Worm (Caenorhabditis elegans) whole organism, L4 larva: ENCODE results near the gene lys-6.

ENCODE experiments used
- F37D6.2 ChIP-seq: sonication (generic microtip); optimal IDR thresholded peaks from 2 replicates; lab custom pipeline; 2016; ENCODE audit warnings: mild to moderate bottlenecking, missing genetic modification characterization, missing compliant biosample characterization
- F44E2.7 ChIP-seq: fragments of 200-800 bp; sonication (Bioruptor generic); IDR thresholded peaks from 2 replicates; pipeline ENCODE4 v2.1.2; 2022; ENCODE audit warnings: missing genetic modification characterization, missing compliant biosample characterization
- Y105C5A.15 ChIP-seq: fragments of 200-800 bp; sonication (Bioruptor generic); IDR thresholded peaks from 2 replicates; pipeline ENCODE4 v1.3.6; 2022; ENCODE audit warnings: missing genetic modification characterization, missing compliant biosample characterization
- Y48G9A.11 ChIP-seq: fragments of 200-800 bp; sonication (Bioruptor generic); IDR thresholded peaks from 2 replicates; pipeline ENCODE4 v1.3.6; 2022; ENCODE audit warnings: missing genetic modification reagents, missing genetic modification characterization, missing compliant biosample characterization
- ZK546.5 ChIP-seq, 2 experiments: sonication (generic microtip); optimal IDR thresholded peaks; 2 replicates each; lab custom pipeline; 2017; ENCODE audit warnings: missing biosample characterization in 2 of 2, missing genetic modification characterization in 2 of 2
- attf-4 ChIP-seq: sonication (generic microtip); optimal IDR thresholded peaks from 3 replicates; lab custom pipeline; 2017; ENCODE audit warnings: missing biosample characterization, missing genetic modification characterization
- ceh-20 ChIP-seq: fragments of 200-800 bp; sonication (Bioruptor generic); IDR thresholded peaks from 2 replicates; pipeline ENCODE4 v1.3.6; 2022; ENCODE audit warnings: missing genetic modification reagents, missing genetic modification characterization, missing compliant biosample characterization
- ceh-44 ChIP-seq: fragments of 200-800 bp; sonication (Bioruptor generic); IDR thresholded peaks from 2 replicates; pipeline ENCODE4 v1.3.6; 2022; ENCODE audit warnings: missing genetic modification reagents, missing genetic modification characterization, missing compliant biosample characterization
- ces-1 ChIP-seq: fragments of 150-350 bp; sonication (generic microtip); optimal IDR thresholded peaks from 4 replicates; lab custom pipeline; 2014; ENCODE audit warnings: missing biosample characterization, missing genetic modification reagents, missing genetic modification characterization
- daf-16 ChIP-seq, 3 experiments: sonication (generic microtip); optimal IDR thresholded peaks; 2 replicates each; lab custom pipeline; 2016 to 2017; ENCODE audit warnings: missing genetic modification characterization in 3 of 3, missing genetic modification reagents in 3 of 3, mild to moderate bottlenecking in 2 of 3, missing compliant biosample characterization in 2 of 3, missing biosample characterization in 1 of 3, moderate library complexity in 1 of 3
- dmd-6 ChIP-seq: fragments of 200-800 bp; sonication (Bioruptor generic); IDR thresholded peaks from 2 replicates; pipeline ENCODE4 v1.3.6; 2022; ENCODE audit warnings: missing genetic modification reagents, missing genetic modification characterization, missing compliant biosample characterization
- dmd-8 ChIP-seq: fragments of 200-800 bp; sonication (Bioruptor generic); IDR thresholded peaks from 2 replicates; pipeline ENCODE4 v1.3.6; 2022; ENCODE audit warnings: missing genetic modification characterization, missing compliant biosample characterization
- dmd-9 ChIP-seq: fragments of 200-800 bp; sonication (Bioruptor generic); IDR thresholded peaks from 2 replicates; pipeline ENCODE4 v1.3.6; 2022; ENCODE audit warnings: missing genetic modification reagents, missing genetic modification characterization, missing compliant biosample characterization
- dve-1 ChIP-seq: sonication (generic microtip); optimal IDR thresholded peaks from 2 replicates; lab custom pipeline; 2017; ENCODE audit warnings: antibody characterized with exemption, mild to moderate bottlenecking, missing genetic modification characterization, missing compliant biosample characterization; ENCODE audit not compliant: insufficient read depth
- egl-27 ChIP-seq: sonication (generic microtip); optimal IDR thresholded peaks from 3 replicates; lab custom pipeline; 2017; ENCODE audit warnings: missing biosample characterization, missing genetic modification reagents, missing genetic modification characterization
- egl-43 ChIP-seq: fragments of 200-800 bp; sonication (Bioruptor generic); IDR thresholded peaks from 2 replicates; pipeline ENCODE4 v1.3.6; 2022; ENCODE audit warnings: missing genetic modification reagents, missing genetic modification characterization, missing compliant biosample characterization
- fos-1 ChIP-seq: fragments of 150-350 bp; optimal IDR thresholded peaks from 2 replicates; lab custom pipeline; 2014; ENCODE audit warnings: missing biosample characterization, missing genetic modification characterization
- hlh-11 ChIP-seq: fragments of 200-800 bp; sonication (Bioruptor generic); optimal IDR thresholded peaks from 2 replicates; lab custom pipeline; 2018; ENCODE audit warnings: mild to moderate bottlenecking, missing genetic modification characterization, missing compliant biosample characterization
- hlh-30 ChIP-seq: sonication (generic microtip); optimal IDR thresholded peaks from 2 replicates; lab custom pipeline; 2017; ENCODE audit warnings: antibody characterized with exemption, mild to moderate bottlenecking, missing genetic modification characterization, missing compliant biosample characterization; ENCODE audit not compliant: insufficient read depth
- hmg-1.1 ChIP-seq: fragments of 200-800 bp; sonication (Bioruptor generic); IDR thresholded peaks from 2 replicates; pipeline ENCODE4 v1.3.6; 2022; ENCODE audit warnings: missing genetic modification reagents, missing genetic modification characterization, missing compliant biosample characterization
- lir-3 ChIP-seq: sonication (generic microtip); optimal IDR thresholded peaks from 2 replicates; lab custom pipeline; 2016; ENCODE audit warnings: mild to moderate bottlenecking, missing genetic modification characterization, missing compliant biosample characterization
- lsy-2 ChIP-seq, 2 experiments: fragments of 150-350 bp in 1 of 2; sonication (generic microtip) in 1 of 2; optimal IDR thresholded peaks; 2 replicates each; lab custom pipeline; 2014 to 2017; ENCODE audit warnings: missing biosample characterization in 2 of 2, missing genetic modification characterization in 2 of 2
- madf-9 ChIP-seq: fragments of 200-800 bp; sonication (Bioruptor generic); conservative IDR thresholded peaks from 2 replicates; pipeline ENCODE4 v1.3.6; 2022; ENCODE audit warnings: missing genetic modification reagents, missing genetic modification characterization, missing compliant biosample characterization
- mdl-1 ChIP-seq, 2 experiments: fragments of 150-350 bp in 1 of 2; sonication (generic microtip) in 1 of 2; optimal IDR thresholded peaks; 2 replicates each; lab custom pipeline; 2014 to 2017; ENCODE audit warnings: missing biosample characterization in 2 of 2, missing genetic modification characterization in 2 of 2
- mep-1 ChIP-seq: fragments of 150-350 bp; sonication (generic microtip); optimal IDR thresholded peaks from 3 replicates; lab custom pipeline; 2014; ENCODE audit warnings: missing biosample characterization, missing genetic modification characterization
- mes-2 ChIP-seq: sonication (generic microtip); optimal IDR thresholded peaks from 2 replicates; lab custom pipeline; 2016; ENCODE audit warnings: missing genotype, mild to moderate bottlenecking, missing genetic modification characterization, missing compliant biosample characterization; ENCODE audit not compliant: poor library complexity, severe bottlenecking
- mxl-3 ChIP-seq: fragments of 200-800 bp; sonication (Bioruptor generic); optimal IDR thresholded peaks from 2 replicates; lab custom pipeline; 2018; ENCODE audit warnings: mild to moderate bottlenecking, missing genetic modification characterization, missing compliant biosample characterization
- nhr-102 ChIP-seq: sonication (generic microtip); optimal IDR thresholded peaks from 2 replicates; lab custom pipeline; 2016; ENCODE audit warnings: mild to moderate bottlenecking, missing genetic modification characterization, moderate library complexity, missing compliant biosample characterization
- nhr-28 ChIP-seq: fragments of 150-350 bp; optimal IDR thresholded peaks from 2 replicates; lab custom pipeline; 2014; ENCODE audit warnings: missing biosample characterization, missing genetic modification characterization
- nhr-6 ChIP-seq: fragments of 150-350 bp; optimal IDR thresholded peaks from 2 replicates; lab custom pipeline; 2014; ENCODE audit warnings: missing biosample characterization, missing genetic modification characterization
- php-3 ChIP-seq: fragments of 200-800 bp; sonication (Bioruptor generic); IDR thresholded peaks from 2 replicates; pipeline ENCODE4 v1.3.6; 2022; ENCODE audit warnings: missing genetic modification reagents, missing genetic modification characterization, missing compliant biosample characterization
- set-16 ChIP-seq: fragments of 200-800 bp; sonication (Bioruptor generic); IDR thresholded peaks from 2 replicates; pipeline ENCODE4 v1.3.6; 2022; ENCODE audit warnings: missing genetic modification reagents, missing genetic modification characterization, missing compliant biosample characterization
- snpc-4 ChIP-seq: fragments of 150-350 bp; optimal IDR thresholded peaks from 2 replicates; lab custom pipeline; 2014; ENCODE audit warnings: missing biosample characterization, missing genetic modification characterization
- spr-3 ChIP-seq: fragments of 200-800 bp; sonication (Bioruptor generic); optimal IDR thresholded peaks from 2 replicates; lab custom pipeline; 2018; ENCODE audit warnings: mild to moderate bottlenecking, missing genetic modification characterization, missing compliant biosample characterization
- vab-7 ChIP-seq: fragments of 200-800 bp; sonication (Bioruptor generic); IDR thresholded peaks from 2 replicates; pipeline ENCODE4 v1.3.6; 2022; ENCODE audit warnings: missing genetic modification reagents, missing genetic modification characterization, missing compliant biosample characterization
- zfp-3 ChIP-seq: fragments of 200-800 bp; sonication (Bioruptor generic); conservative IDR thresholded peaks from 2 replicates; pipeline ENCODE4 v1.3.6; 2022; ENCODE audit warnings: missing genetic modification reagents, missing genetic modification characterization, missing compliant biosample characterization
- ztf-11 ChIP-seq: fragments of 150-350 bp; optimal IDR thresholded peaks from 2 replicates; lab custom pipeline; 2014; ENCODE audit warnings: missing biosample characterization, missing genetic modification characterization

lys-6 gene

DNA sequence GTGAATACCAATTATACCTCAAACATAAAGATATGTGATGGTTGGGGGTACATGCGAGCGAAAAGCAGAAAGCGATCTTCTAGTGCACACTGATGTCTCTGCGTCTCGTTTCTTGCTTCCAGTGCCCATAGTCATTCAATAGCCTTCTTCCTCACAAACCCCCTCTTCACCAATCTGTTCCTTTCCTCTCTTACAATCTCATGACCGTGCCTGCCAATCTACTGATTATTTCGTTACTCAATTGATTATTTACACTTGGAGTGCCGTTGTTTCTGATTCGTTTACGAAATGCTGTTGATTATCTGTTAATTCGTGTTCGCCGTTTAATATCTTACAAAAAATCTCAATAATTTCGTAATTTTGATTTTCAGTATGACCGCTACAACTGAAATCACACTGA lies 42.9 kb downstream of the lys-6 start:
- TF ChIP-seq daf-16 (GFP tag; optimal IDR thresholded peaks at IDR 0.05; lab: Kevin White, UChicago) (no peak), daf-16 (tag; optimal IDR thresholded peaks at IDR 0.05; lab: Kevin White, UChicago) (peak; percentile 25), dve-1 (tag; lab: Kevin White, UChicago) (peak; percentile 15), fos-1 (tag; lab: Kevin White, UChicago) (no peak), hlh-11 (tag; lab: Kevin White, UChicago) (peak; percentile 17), hlh-30 (tag; lab: Kevin White, UChicago) (peak; percentile 5), php-3 (GFP tag; lab: Robert Waterston, UW) (no peak), spr-3 (no peak), Y48G9A.11 (GFP tag; lab: Robert Waterston, UW) (no peak), Y105C5A.15 (GFP tag; lab: Robert Waterston, UW) (no peak), zfp-3 (GFP tag; lab: Robert Waterston, UW) (no peak), egl-43 (no peak), snpc-4 (tag; lab: Kevin White, UChicago) (no peak), lsy-2 (tag; optimal IDR thresholded peaks at IDR 0.05; lab: Kevin White, UChicago) (no peak), set-16 (no peak), vab-7 (GFP tag; lab: Robert Waterston, UW) (no peak), mes-2 (tag; lab: Kevin White, UChicago) (peak; percentile 20), nhr-102 (tag; lab: Kevin White, UChicago) (no peak), nhr-28 (no peak), mdl-1 (tag; optimal IDR thresholded peaks at IDR 0.05; lab: Kevin White, UChicago) (no peak), ztf-11 (tag; lab: Kevin White, UChicago) (no peak), madf-9 (GFP tag; lab: Robert Waterston, UW) (no peak), lir-3 (tag; lab: Kevin White, UChicago) (no peak)

DNA sequence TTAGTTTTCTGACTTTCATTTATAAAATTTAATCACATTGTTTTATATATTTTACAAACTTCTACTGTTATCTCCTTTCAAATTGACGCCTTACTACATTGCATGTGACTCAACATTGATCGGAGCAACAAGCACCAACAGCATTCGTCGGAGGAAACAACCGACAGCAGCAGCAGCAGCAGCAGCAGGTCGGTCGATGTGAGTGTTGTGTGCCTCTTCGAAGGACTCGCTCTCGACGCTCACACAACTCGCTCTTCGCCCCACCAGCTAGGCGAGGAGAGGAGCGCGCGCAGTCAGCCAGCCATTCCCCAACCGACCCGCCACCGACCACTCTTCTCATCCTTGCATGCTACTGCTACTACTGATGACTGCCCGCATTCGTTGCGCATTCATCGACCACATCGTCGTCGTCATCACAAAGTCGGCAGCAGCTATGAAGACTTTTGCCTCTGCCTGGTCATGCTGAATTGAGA lies 43.8 kb downstream of the lys-6 start, which contains the start of gene F12F6.1:
TSS of gene F12F6.1 (plus strand) at position 51 of the 473 bp plus-strand sequence.
- TF ChIP-seq daf-16 (GFP tag; optimal IDR thresholded peaks at IDR 0.05; lab: Kevin White, UChicago) = no peak
- TF ChIP-seq daf-16 (tag; optimal IDR thresholded peaks at IDR 0.05; lab: Kevin White, UChicago) = peak; percentile 45
- no peak for TF ChIP-seq F44E2.7 (GFP tag; lab: Robert Waterston, UW)
- peak; percentile 30 for TF ChIP-seq nhr-6 (tag; lab: Kevin White, UChicago)
- 0 out of 2 replicates have a peak, but pooled peaks have one; percentile 11 for TF ChIP-seq dmd-9 (GFP tag; lab: Robert Waterston, UW)
- TF ChIP-seq Y48G9A.11 (GFP tag; lab: Robert Waterston, UW) = 0 out of 2 replicates have a peak, but pooled peaks have one; percentile 44
- 0 out of 2 replicates have a peak, but pooled peaks have one; percentile 14 for TF ChIP-seq ceh-44 (GFP tag; lab: Robert Waterston, UW)
- peak; percentile 38 for TF ChIP-seq mep-1
- TF ChIP-seq hlh-30 (tag; lab: Kevin White, UChicago) = peak; percentile 60
- TF ChIP-seq ZK546.5 (tag; optimal IDR thresholded peaks at IDR 0.05; lab: Kevin White, UChicago) = no peak
- peak; percentile 33 for TF ChIP-seq F37D6.2 (tag; lab: Kevin White, UChicago)
- TF ChIP-seq mxl-3 (GFP tag; lab: Kevin White, UChicago) = peak; percentile 10
- peak; percentile 84 for TF ChIP-seq egl-43
- no peak for TF ChIP-seq nhr-28
- 0 out of 2 replicates have a peak, but pooled peaks have one; percentile 53 for TF ChIP-seq dmd-8 (GFP tag; lab: Robert Waterston, UW)
- no peak for TF ChIP-seq ces-1 (GFP tag; lab: Kevin White, UChicago)
- 0 out of 2 replicates have a peak, but pooled peaks have one; percentile 42 for TF ChIP-seq ceh-20 (GFP tag; lab: Robert Waterston, UW)
- TF ChIP-seq dmd-6 (GFP tag; lab: Robert Waterston, UW) = 0 out of 2 replicates have a peak, but pooled peaks have one; percentile 18
- peak; percentile 95 for TF ChIP-seq set-16
- peak; percentile 48 for TF ChIP-seq hlh-11 (tag; lab: Kevin White, UChicago)
- TF ChIP-seq hmg-1.1 (GFP tag; lab: Robert Waterston, UW) = peak; percentile 27; the same call in 1 of the 2 replicates
- no peak for TF ChIP-seq attf-4 (tag; lab: Kevin White, UChicago)
- TF ChIP-seq egl-27 (tag; lab: Kevin White, UChicago) = no peak
